Worm (Caenorhabditis elegans): Measurements from ENCODE around the gene egl-3.

The egl-3 gene

ce11 chrV:10212627-10213026 is 39.1 kb upstream of the egl-3 start, which contains the start of gene hpo-40:
TSS of gene hpo-40 (plus strand) at chrV:10212927.
- no peak for TF ChIP-seq fkh-10 (GFP tag; optimal IDR thresholded peaks at IDR 0.05)
- TF ChIP-seq efl-1 (optimal IDR thresholded peaks at IDR 0.05): no peak
- TF ChIP-seq efl-1 (GFP tag; optimal IDR thresholded peaks at IDR 0.05 in 1 of 2): no peak
- no peak for TF ChIP-seq lin-15B (tag; optimal IDR thresholded peaks at IDR 0.05)
- no peak for TF ChIP-seq hpl-2 (GFP tag; optimal IDR thresholded peaks at IDR 0.05)
- no peak for TF ChIP-seq F16B12.6 (tag; optimal IDR thresholded peaks at IDR 0.05)
- no peak for TF ChIP-seq egl-27 (tag; optimal IDR thresholded peaks at IDR 0.05)
- TF ChIP-seq tlp-1 (tag; optimal IDR thresholded peaks at IDR 0.05): no peak
- TF ChIP-seq fos-1 (tag; optimal IDR thresholded peaks at IDR 0.05): no peak
- no peak for TF ChIP-seq lin-13 (GFP tag; optimal IDR thresholded peaks at IDR 0.05)
- no peak for TF ChIP-seq unc-98 (GFP tag; IDR thresholded peaks at IDR 0.05)
- TF ChIP-seq mdl-1 (tag; optimal IDR thresholded peaks at IDR 0.05): no peak
- no peak for TF ChIP-seq nhr-19 (GFP tag; conservative IDR thresholded peaks at IDR 0.05)
- TF ChIP-seq ztf-11 (tag; optimal IDR thresholded peaks at IDR 0.05): no peak
- TF ChIP-seq alr-1 (tag; optimal IDR thresholded peaks at IDR 0.05; ENCODE audit: borderline replicate concordance): no peak
- no peak for TF ChIP-seq nhr-12 (tag; optimal IDR thresholded peaks at IDR 0.05)
- TF ChIP-seq ets-5 (GFP tag; IDR thresholded peaks at IDR 0.05): no peak
- no peak for TF ChIP-seq isw-1 (GFP tag; IDR thresholded peaks at IDR 0.05)
- TF ChIP-seq ama-1 (optimal IDR thresholded peaks at IDR 0.05): no peak

DNA sequence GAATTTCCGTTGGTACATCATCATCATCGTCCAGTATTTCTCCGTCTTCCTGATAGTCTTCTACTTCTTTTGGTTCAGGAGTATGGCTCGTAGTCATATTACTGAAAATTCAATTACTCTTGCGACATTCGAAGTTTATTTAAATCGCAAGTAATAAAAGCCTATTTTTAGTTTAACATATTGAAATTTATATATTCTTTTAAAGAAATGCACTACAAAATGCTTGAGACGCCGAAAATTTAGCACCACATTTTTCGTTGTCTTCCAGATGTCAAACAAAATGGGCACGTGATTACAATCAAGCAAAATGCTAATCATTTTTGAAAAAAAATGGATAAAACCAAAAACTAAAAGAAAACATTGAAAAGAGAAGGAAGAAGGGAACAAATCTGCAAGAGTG is 38.5 kb upstream of the egl-3 start, which contains the start of gene zhit-3:
zhit-3 (minus strand) TSS at position 101 of the 400 bp plus-strand sequence.
- TF ChIP-seq zip-4 (GFP tag; optimal IDR thresholded peaks at IDR 0.05) (no peak), lin-39 (tag; optimal IDR thresholded peaks at IDR 0.05) (no peak), nhr-12 (tag; optimal IDR thresholded peaks at IDR 0.05) (no peak), jun-1 (tag; optimal IDR thresholded peaks at IDR 0.05) (no peak), snu-23 (GFP tag; optimal IDR thresholded peaks at IDR 0.05) (no peak), ztf-4 (tag; optimal IDR thresholded peaks at IDR 0.05) (no peak), C34B4.2 (tag; optimal IDR thresholded peaks at IDR 0.05) (no peak), nhr-85 (tag) (no peak), lin-14 (GFP tag; optimal IDR thresholded peaks at IDR 0.05) (no peak), fkh-4 (tag; optimal IDR thresholded peaks at IDR 0.05; ENCODE audit: borderline replicate concordance) (no peak), lin-13 (GFP tag; optimal IDR thresholded peaks at IDR 0.05) (no peak), efl-3 (GFP tag; optimal IDR thresholded peaks at IDR 0.05) (no peak), irx-1 (tag; optimal IDR thresholded peaks at IDR 0.05) (no peak), aly-2 (tag; optimal IDR thresholded peaks at IDR 0.05) (no peak), nhr-77 (tag; optimal IDR thresholded peaks at IDR 0.05) (no peak)

DNA sequence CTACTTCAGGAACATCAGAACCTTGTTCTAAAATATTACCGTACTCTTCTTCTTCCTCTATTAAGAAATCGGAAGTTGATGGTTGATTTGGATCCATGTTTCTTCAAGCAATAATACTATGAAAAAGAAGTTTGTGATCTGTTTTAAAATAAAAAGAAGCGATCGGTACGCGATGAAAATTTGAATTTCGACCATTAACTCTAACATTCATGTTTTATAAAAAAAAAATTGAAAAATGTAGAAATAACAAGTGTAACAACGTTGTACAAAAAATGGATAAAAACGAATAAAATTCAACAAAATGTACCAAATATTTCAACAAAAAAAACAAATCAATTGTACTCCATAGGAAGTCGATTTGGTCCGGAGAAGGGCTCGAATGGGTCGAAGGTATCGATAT is 36.7 kb upstream of the egl-3 start, which contains the start of gene tftc-3:
tftc-3 (minus strand) TSS at position 101 of the 400 bp plus-strand sequence.
- TF ChIP-seq dsc-1 (tag; optimal IDR thresholded peaks at IDR 0.05) (no peak), elt-3 (tag; optimal IDR thresholded peaks at IDR 0.05) (no peak), xbp-1 (tag; optimal IDR thresholded peaks at IDR 0.05) (no peak), nhr-11 (tag; optimal IDR thresholded peaks at IDR 0.05) (no peak), aha-1 (tag; optimal IDR thresholded peaks at IDR 0.05) (no peak), hlh-17 (GFP tag; optimal IDR thresholded peaks at IDR 0.05; ENCODE audit: borderline replicate concordance) (no peak), pag-3 (tag; optimal IDR thresholded peaks at IDR 0.05; ENCODE audit: borderline replicate concordance, insufficient read depth) (no peak), fkh-10 (GFP tag; optimal IDR thresholded peaks at IDR 0.05) (no peak)

- TF ChIP-seq rnt-1 (tag; optimal IDR thresholded peaks at IDR 0.05): no peak
- no peak for TF ChIP-seq hpl-2 (GFP tag; optimal IDR thresholded peaks at IDR 0.05)
- no peak for TF ChIP-seq hlh-17 (GFP tag; optimal IDR thresholded peaks at IDR 0.05; ENCODE audit: borderline replicate concordance)
- TF ChIP-seq ces-1 (GFP tag; optimal IDR thresholded peaks at IDR 0.05): no peak
- TF ChIP-seq hlh-4 (tag; optimal IDR thresholded peaks at IDR 0.05): no peak
- no peak for TF ChIP-seq lin-15B (tag; optimal IDR thresholded peaks at IDR 0.05)
- no peak for TF ChIP-seq skn-1 (tag; optimal IDR thresholded peaks at IDR 0.05)
- TF ChIP-seq elt-2 (tag; optimal IDR thresholded peaks at IDR 0.05): no peak
- no peak for TF ChIP-seq efl-3 (GFP tag; optimal IDR thresholded peaks at IDR 0.05)
- TF ChIP-seq nhr-77 (tag; optimal IDR thresholded peaks at IDR 0.05): no peak
- no peak for TF ChIP-seq isw-1 (GFP tag; IDR thresholded peaks at IDR 0.05)
- TF ChIP-seq pag-3 (tag; optimal IDR thresholded peaks at IDR 0.05; ENCODE audit: borderline replicate concordance, insufficient read depth): no peak
- TF ChIP-seq tbx-2 (tag; optimal IDR thresholded peaks at IDR 0.05): no peak
These were observed 32.9 kb upstream of the egl-3 start, which contains the start of gene rpc-25 for ce11 chrV:10206502-10206901. TSS of gene rpc-25 (minus strand) at chrV:10206602.

Measured in whole organism, L1 larva.